Worm (Caenorhabditis elegans) whole organism, L4/young adult: ENCODE data around the gene F43G6.7.

Experiments used
- W03F9.2 ChIP-seq: fragments of 150-350 bp; optimal IDR thresholded peaks from 2 replicates; lab custom pipeline; 2014; ENCODE audit warnings: missing biosample characterization, missing genetic modification characterization
- dao-5 ChIP-seq: sonication (generic microtip); optimal IDR thresholded peaks from 2 replicates; lab custom pipeline; 2016; ENCODE audit warnings: missing genotype, missing genetic modification characterization, moderate library complexity, missing compliant biosample characterization
- him-1 ChIP-seq: sonication (generic microtip); optimal IDR thresholded peaks from 2 replicates; lab custom pipeline; 2016; ENCODE audit warnings: missing genotype, missing genetic modification reagents, missing genetic modification characterization, missing compliant biosample characterization

The F43G6.7 gene

DNA sequence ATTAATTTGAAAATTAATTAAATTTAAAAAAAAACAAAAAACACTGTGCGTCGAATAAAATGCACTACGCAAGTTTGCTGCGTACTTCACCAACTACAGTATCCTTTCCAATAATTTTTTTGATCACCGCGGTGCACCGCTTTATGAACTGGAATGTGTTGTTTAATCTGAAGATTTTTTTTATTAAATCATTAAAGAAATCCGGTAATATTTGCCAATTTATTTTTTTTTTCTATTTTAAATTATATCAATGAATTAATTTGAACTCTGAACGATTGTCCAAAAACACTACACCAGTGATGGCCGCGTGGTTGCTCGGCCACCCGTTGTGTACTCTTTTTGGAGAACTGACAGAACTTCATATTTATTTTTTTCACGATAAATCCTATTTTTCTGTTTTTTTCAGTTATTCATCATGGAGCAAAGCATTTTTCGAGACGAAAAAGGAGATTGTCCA, 50.1 kb downstream of the F43G6.7 start, which contains the start of gene K12D12.5:
Gene K12D12.5, plus strand, starts transcription at position 407 of the 457 bp plus-strand sequence.
- TF ChIP-seq W03F9.2, result peak; percentile 25
- no peak for TF ChIP-seq him-1 (tag; lab: Kevin White, UChicago)
- TF ChIP-seq dao-5 (tag; lab: Kevin White, UChicago), result no peak
